Worm (Caenorhabditis elegans) whole organism, midembryonic: ENCODE data around the gene C17H12.5.

Experiments used
- T22C8.4 ChIP-seq: fragments of 200-800 bp; sonication (Bioruptor generic); IDR thresholded peaks from 2 replicates; pipeline ENCODE4 v1.3.6; 2022; ENCODE audit warnings: missing genetic modification characterization, missing compliant biosample characterization
- flt-1 ChIP-seq: fragments of 200-800 bp; sonication (Bioruptor generic); IDR thresholded peaks from 2 replicates; pipeline ENCODE4 v1.3.6; 2022; ENCODE audit warnings: missing genetic modification characterization, missing compliant biosample characterization
- ref-1 ChIP-seq: fragments of 200-800 bp; sonication (Bioruptor generic); conservative IDR thresholded peaks from 2 replicates; pipeline ENCODE4 v1.3.6; 2022; ENCODE audit warnings: missing genetic modification reagents, missing genetic modification characterization, missing compliant biosample characterization
- tab-1 ChIP-seq: fragments of 200-800 bp; sonication (Bioruptor generic); IDR thresholded peaks from 2 replicates; pipeline ENCODE4 v1.3.6; 2022; ENCODE audit warnings: missing genetic modification characterization, missing compliant biosample characterization

ce11 chrIV:6839091-6839522, 21.7 kb upstream of the C17H12.5 start:
- TF ChIP-seq flt-1 (GFP tag; lab: Robert Waterston, UW) (no peak), T22C8.4 (no peak), tab-1 (GFP tag; lab: Robert Waterston, UW) (no peak), ref-1 (GFP tag; lab: Robert Waterston, UW) (no peak)
